Worm (Caenorhabditis elegans): ENCODE measurements around the gene B0302.4.

- TF ChIP-seq ceh-36 (tag; optimal IDR thresholded peaks at IDR 0.05) (no peak), hnd-1 (tag; optimal IDR thresholded peaks at IDR 0.05) (no peak), flt-1 (GFP tag; IDR thresholded peaks at IDR 0.05) (no peak), ama-1 (optimal IDR thresholded peaks at IDR 0.05) (no peak), pes-1 (GFP tag; IDR thresholded peaks at IDR 0.05) (no peak)
Observed at ce11 chrX:17184363-17184762, 7.8 kb upstream of the B0302.4 start.
